Worm (Caenorhabditis elegans) whole organism, early embryonic: ENCODE measurements around the gene ZK354.3.
"Not testable (repeated sequence)": the region's sequence is repeated elsewhere in the genome, so short reads cannot be mapped to it uniquely, and the experiment has no call there.

ENCODE experiments used
- B0310.2 ChIP-seq: sonication (generic microtip); optimal IDR thresholded peaks from 2 replicates; lab custom pipeline; 2016; ENCODE audit warnings: mild to moderate bottlenecking, missing genetic modification characterization, missing compliant biosample characterization
- F13C5.2 ChIP-seq: sonication (generic microtip); optimal IDR thresholded peaks from 2 replicates; lab custom pipeline; 2017; ENCODE audit warnings: mild to moderate bottlenecking, missing genetic modification characterization, inconsistent platforms, missing compliant biosample characterization
- aly-1 ChIP-seq: sonication (generic microtip); optimal IDR thresholded peaks from 2 replicates; lab custom pipeline; 2016; ENCODE audit warnings: missing genetic modification characterization, missing compliant biosample characterization
- ama-1 ChIP-seq: fragments of 150-350 bp; optimal IDR thresholded peaks from 2 replicates; lab custom pipeline; 2014
- ceh-13 ChIP-seq: fragments of 200-800 bp; sonication (Bioruptor generic); optimal IDR thresholded peaks from 2 replicates; lab custom pipeline; 2018; ENCODE audit warnings: mild to moderate bottlenecking, missing genetic modification characterization, missing compliant biosample characterization
- ceh-36 ChIP-seq: sonication (generic microtip); optimal IDR thresholded peaks from 2 replicates; lab custom pipeline; 2016; ENCODE audit warnings: missing genetic modification characterization, inconsistent platforms, missing compliant biosample characterization
- ets-7 ChIP-seq: sonication (generic microtip); optimal IDR thresholded peaks from 2 replicates; lab custom pipeline; 2016; ENCODE audit warnings: missing genotype, missing genetic modification characterization, missing compliant biosample characterization
- flt-1 ChIP-seq: fragments of 200-800 bp; sonication (Bioruptor generic); IDR thresholded peaks from 2 replicates; pipeline ENCODE4 v1.3.6; 2022; ENCODE audit warnings: missing genetic modification characterization, missing compliant biosample characterization
- hmbx-1 ChIP-seq: sonication (generic microtip); optimal IDR thresholded peaks from 2 replicates; lab custom pipeline; 2016; ENCODE audit warnings: mild to moderate bottlenecking, missing genetic modification characterization, missing compliant biosample characterization
- hmg-4 ChIP-seq: fragments of 200-800 bp; sonication (Bioruptor generic); optimal IDR thresholded peaks from 2 replicates; lab custom pipeline; 2018; ENCODE audit warnings: mild to moderate bottlenecking, missing genetic modification characterization, missing compliant biosample characterization
- hnd-1 ChIP-seq: sonication (generic microtip); optimal IDR thresholded peaks from 2 replicates; lab custom pipeline; 2016; ENCODE audit warnings: missing genetic modification characterization, missing compliant biosample characterization
- pes-1 ChIP-seq: fragments of 200-800 bp; sonication (Bioruptor generic); IDR thresholded peaks from 2 replicates; pipeline ENCODE4 v1.3.6; 2022; ENCODE audit warnings: missing genetic modification reagents, missing genetic modification characterization, missing compliant biosample characterization
- scrt-1 ChIP-seq: fragments of 200-800 bp; sonication (Bioruptor generic); IDR thresholded peaks from 2 replicates; pipeline ENCODE4 v1.3.6; 2022; ENCODE audit warnings: missing genetic modification characterization, missing compliant biosample characterization
- sea-1 ChIP-seq: fragments of 200-800 bp; sonication (Bioruptor generic); conservative IDR thresholded peaks from 2 replicates; pipeline ENCODE4 v1.3.6; 2022; ENCODE audit warnings: missing genetic modification characterization, missing compliant biosample characterization
- tbx-11 ChIP-seq: fragments of 200-800 bp; sonication (Bioruptor generic); IDR thresholded peaks from 2 replicates; pipeline ENCODE4 v1.3.6; 2022; ENCODE audit warnings: missing genetic modification characterization, missing compliant biosample characterization
- tbx-37 ChIP-seq: fragments of 200-800 bp; sonication (Bioruptor generic); conservative IDR thresholded peaks from 2 replicates; pipeline ENCODE4 v1.3.6; 2022; ENCODE audit warnings: missing genetic modification reagents, missing genetic modification characterization, missing compliant biosample characterization
- tra-4 ChIP-seq: sonication (generic microtip); optimal IDR thresholded peaks from 2 replicates; lab custom pipeline; 2017; ENCODE audit warnings: missing genetic modification characterization, missing compliant biosample characterization

Gene ZK354.3

ce11 chrIV:5281457-5281856, 28.4 kb upstream of the ZK354.3 start:
- TF ChIP-seq scrt-1 (no peak), ceh-36 (tag; lab: Kevin White, UChicago) (no peak), sea-1 (no peak), tra-4 (tag; lab: Kevin White, UChicago) (no peak), ceh-13 (GFP tag; lab: Kevin White, UChicago) (no peak), tbx-37 (GFP tag; lab: Robert Waterston, UW) (no peak), hnd-1 (tag; lab: Kevin White, UChicago) (no peak)

DNA sequence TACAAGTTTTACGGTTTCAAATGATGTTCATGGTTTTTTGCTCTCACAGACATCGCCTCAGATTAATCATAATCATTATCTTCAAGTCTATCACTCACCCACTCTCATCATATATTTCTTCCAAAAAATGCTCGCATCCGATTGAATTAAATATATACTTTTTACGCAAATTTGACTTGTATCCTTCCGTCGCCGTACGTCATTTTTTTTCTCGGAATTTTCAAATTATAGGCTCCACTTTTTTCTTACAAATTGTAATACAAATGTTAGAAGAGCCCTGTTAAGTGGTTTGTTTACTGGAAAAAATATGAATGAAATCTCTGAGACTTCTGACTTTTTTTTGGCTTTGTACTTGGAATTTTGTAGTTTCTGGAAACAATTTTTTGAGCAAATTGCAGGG, 22.7 kb upstream of the ZK354.3 start:
- TF ChIP-seq F13C5.2 (no peak), tra-4 (tag; lab: Kevin White, UChicago) (no peak), tbx-11 (GFP tag; lab: Robert Waterston, UW) (no peak), ceh-36 (tag; lab: Kevin White, UChicago) (no peak), hmg-4 (GFP tag; lab: Kevin White, UChicago) (no peak), aly-1 (no peak), ceh-13 (GFP tag; lab: Kevin White, UChicago) (no peak), pes-1 (GFP tag; lab: Robert Waterston, UW) (no peak), hnd-1 (tag; lab: Kevin White, UChicago) (no peak), scrt-1 (no peak), tbx-37 (GFP tag; lab: Robert Waterston, UW) (no peak), hmbx-1 (tag; lab: Kevin White, UChicago) (no peak), ama-1 (no peak), B0310.2 (no peak), ets-7 (tag; lab: Kevin White, UChicago) (no peak), flt-1 (GFP tag; lab: Robert Waterston, UW) (no peak), sea-1 (no peak)

DNA sequence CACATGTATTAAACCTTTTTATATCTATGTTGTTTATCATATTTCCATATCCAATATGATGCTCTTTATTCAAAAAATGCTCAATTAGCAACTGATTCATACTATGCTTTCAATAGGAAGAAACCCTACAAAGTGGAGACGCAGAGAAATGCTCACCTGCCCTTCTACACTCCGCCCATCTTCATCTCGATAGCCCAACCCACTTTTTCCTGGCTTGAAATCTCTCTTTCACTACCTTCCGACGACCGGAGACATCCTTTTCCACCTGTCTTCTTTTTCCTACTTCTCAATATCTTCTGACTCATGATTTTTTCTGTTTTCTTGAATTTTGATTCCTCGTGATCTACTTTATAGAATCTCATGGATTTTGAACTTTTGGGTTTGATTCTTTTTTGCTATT, 20.9 kb upstream of the ZK354.3 start:
- TF ChIP-seq ceh-36 (tag; lab: Kevin White, UChicago) (no peak), hnd-1 (tag; lab: Kevin White, UChicago) (no peak), ets-7 (tag; lab: Kevin White, UChicago) (no peak), aly-1 (no peak), B0310.2 (no peak), scrt-1 (no peak), tbx-37 (GFP tag; lab: Robert Waterston, UW) (no peak), hmbx-1 (tag; lab: Kevin White, UChicago) (no peak), tbx-11 (GFP tag; lab: Robert Waterston, UW) (no peak), flt-1 (GFP tag; lab: Robert Waterston, UW) (no peak), pes-1 (GFP tag; lab: Robert Waterston, UW) (no peak), sea-1 (no peak)

DNA sequence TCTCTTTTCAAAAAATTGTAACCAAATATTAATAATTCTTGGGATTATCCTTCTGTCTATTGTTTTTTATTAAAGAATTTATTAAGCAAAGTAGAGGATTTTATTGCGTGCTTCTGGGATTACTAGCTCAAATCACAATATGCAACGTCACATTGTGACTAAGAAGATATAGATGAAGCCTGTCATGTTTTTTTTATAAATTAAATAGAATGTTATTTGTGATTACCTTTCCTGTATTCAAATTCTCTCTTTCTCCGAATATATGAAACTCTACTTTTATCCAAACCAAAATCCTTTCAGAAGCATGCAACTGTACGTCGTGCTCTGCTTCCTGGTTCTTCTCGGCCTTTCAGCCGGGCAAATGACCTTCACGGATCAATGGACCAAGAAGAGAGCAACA, 19.3 kb upstream of the ZK354.3 start, which contains the start of gene nlp-47:
nlp-47 (plus strand) TSS at position 301 of the 400 bp plus-strand sequence.
- TF ChIP-seq ets-7 (tag; lab: Kevin White, UChicago), result no peak
- TF ChIP-seq ama-1, result no peak
- TF ChIP-seq F13C5.2, result no peak

- no peak for TF ChIP-seq flt-1 (GFP tag; lab: Robert Waterston, UW)
- TF ChIP-seq tbx-37 (GFP tag; lab: Robert Waterston, UW), result no peak
- TF ChIP-seq ceh-13 (GFP tag; lab: Kevin White, UChicago), result no peak
- TF ChIP-seq ama-1, result no peak
- TF ChIP-seq F13C5.2, result no peak
- no peak for TF ChIP-seq tra-4 (tag; lab: Kevin White, UChicago)
- no peak for TF ChIP-seq hmg-4 (GFP tag; lab: Kevin White, UChicago)
- no peak for TF ChIP-seq aly-1
- TF ChIP-seq pes-1 (GFP tag; lab: Robert Waterston, UW), result no peak
- no peak for TF ChIP-seq hmbx-1 (tag; lab: Kevin White, UChicago)
These were observed 18.6 kb upstream of the ZK354.3 start for ce11 chrIV:5291207-5291606.

ce11 chrIV:5294467-5294866, 15.4 kb upstream of the ZK354.3 start:
- TF ChIP-seq flt-1 (GFP tag; lab: Robert Waterston, UW), result no peak
- no peak for TF ChIP-seq B0310.2
- TF ChIP-seq ceh-36 (tag; lab: Kevin White, UChicago), result no peak
- TF ChIP-seq sea-1, result no peak
- no peak for TF ChIP-seq pes-1 (GFP tag; lab: Robert Waterston, UW)
- TF ChIP-seq F13C5.2, result no peak
- TF ChIP-seq hmbx-1 (tag; lab: Kevin White, UChicago), result no peak
- no peak for TF ChIP-seq ceh-13 (GFP tag; lab: Kevin White, UChicago)
- TF ChIP-seq aly-1, result no peak
- TF ChIP-seq tbx-37 (GFP tag; lab: Robert Waterston, UW), result no peak
- no peak for TF ChIP-seq ets-7 (tag; lab: Kevin White, UChicago)

DNA sequence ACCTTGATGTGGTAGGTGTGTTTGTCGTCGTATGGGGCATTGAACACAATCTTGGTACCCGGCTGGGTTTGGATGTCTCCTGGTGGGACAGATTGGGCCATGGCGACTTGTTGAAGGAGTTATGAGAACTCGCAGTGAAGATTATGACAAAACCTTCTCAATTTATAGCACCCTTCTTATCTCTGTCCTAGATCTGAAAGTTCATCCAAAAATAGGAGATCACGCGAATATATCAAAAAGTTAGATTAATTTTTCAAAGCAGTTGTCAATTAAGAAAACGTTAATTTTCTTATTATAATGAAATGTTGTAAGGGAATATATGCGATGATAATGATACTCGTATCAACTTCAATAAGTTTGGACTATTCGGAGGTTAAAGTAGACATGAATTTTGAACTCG, 14.6 kb upstream of the ZK354.3 start, which contains the start of gene msp-51:
msp-51 (minus strand) TSS at position 101 of the 400 bp plus-strand sequence.
- TF ChIP-seq hnd-1 (tag; lab: Kevin White, UChicago); hmg-4 (GFP tag; lab: Kevin White, UChicago); ama-1: not testable (repeated sequence)

ce11 chrIV:5297436-5298012, 12.3 kb upstream of the ZK354.3 start, which contains the start of the genes ZK354.6 and msp-113:
Gene ZK354.6, minus strand, starts transcription at chrIV:5297536.
Gene msp-113, plus strand, starts transcription at chrIV:5297962.
- no peak for TF ChIP-seq ama-1
- no peak for TF ChIP-seq ceh-13 (GFP tag; lab: Kevin White, UChicago)
- no peak for TF ChIP-seq ets-7 (tag; lab: Kevin White, UChicago)
- no peak for TF ChIP-seq scrt-1
- TF ChIP-seq hnd-1 (tag; lab: Kevin White, UChicago), result no peak
- no peak for TF ChIP-seq F13C5.2
- no peak for TF ChIP-seq B0310.2
- TF ChIP-seq flt-1 (GFP tag; lab: Robert Waterston, UW), result no peak
- TF ChIP-seq tbx-11 (GFP tag; lab: Robert Waterston, UW), result no peak
- no peak for TF ChIP-seq tbx-37 (GFP tag; lab: Robert Waterston, UW)
- TF ChIP-seq sea-1, result no peak
- no peak for TF ChIP-seq pes-1 (GFP tag; lab: Robert Waterston, UW)
- TF ChIP-seq ceh-36 (tag; lab: Kevin White, UChicago), result no peak
- no peak for TF ChIP-seq aly-1
- no peak for TF ChIP-seq hmbx-1 (tag; lab: Kevin White, UChicago)
- no peak for TF ChIP-seq tra-4 (tag; lab: Kevin White, UChicago)
